Fruit fly (Drosophila melanogaster): ENCODE measurements around the gene CG7443.

DNA sequence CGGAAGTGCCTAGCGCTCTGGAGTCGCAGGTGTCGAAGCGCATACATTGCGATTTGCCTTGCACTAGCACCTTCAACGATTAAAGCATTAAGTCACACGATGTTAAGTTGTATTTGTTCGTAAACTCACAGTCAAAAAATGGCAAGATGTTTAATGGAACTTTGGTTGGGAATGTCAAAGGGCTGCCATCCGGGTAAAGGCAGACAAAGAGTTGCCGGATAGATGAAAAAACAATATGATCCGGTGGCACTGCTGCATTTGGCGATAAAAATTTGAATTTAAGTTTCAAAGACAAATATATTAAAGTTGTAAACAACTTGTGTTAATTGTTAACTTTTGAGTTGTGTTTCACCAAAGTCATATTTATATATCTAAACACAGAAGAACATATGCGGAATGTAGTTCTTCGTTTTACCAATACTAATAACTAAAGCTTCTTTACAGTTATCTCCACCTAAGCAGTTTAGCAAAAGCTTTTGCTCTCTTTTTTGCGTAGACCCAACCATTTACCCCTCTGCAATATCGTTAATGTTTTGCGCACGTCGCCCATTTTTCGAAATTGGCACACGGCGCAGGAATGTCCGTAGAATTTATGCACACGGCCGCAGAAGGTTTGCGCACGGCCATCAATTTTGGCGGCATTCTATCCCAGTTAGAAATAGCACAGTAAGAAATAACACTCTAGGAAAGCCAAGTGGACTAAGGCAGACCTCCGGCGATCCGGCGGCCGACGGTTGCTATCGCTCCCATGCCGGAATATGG lies 7.6 kb upstream of the CG7443 start, which contains the start of gene Coq2:
- no peak for TF ChIP-seq h (optimal IDR thresholded peaks at IDR 0.05)
- no peak for TF ChIP-seq psq (optimal IDR thresholded peaks at IDR 0.05)
- no peak for TF ChIP-seq insv (optimal IDR thresholded peaks at IDR 0.05)
- TF ChIP-seq ttk (optimal IDR thresholded peaks at IDR 0.05): no peak

Data from Kc167 (cell line).